Worm (Caenorhabditis elegans): ENCODE results near the gene T05D4.2.

ce11 chrIII:13535735-13536390, 27.0 kb downstream of the T05D4.2 start:
- no peak for TF ChIP-seq W03F9.2 (tag; optimal IDR thresholded peaks at IDR 0.05)
- no peak for TF ChIP-seq him-1 (tag; optimal IDR thresholded peaks at IDR 0.05)
- no peak for TF ChIP-seq dao-5 (tag; optimal IDR thresholded peaks at IDR 0.05)
